Fruit fly (Drosophila melanogaster): Measurements from ENCODE around the gene shi.
A peak's percentile ranks its signal among the peaks of the same experiment; 100 is the strongest.

The shi gene

dm6 chrX:15859387-15859786 is 32.5 kb upstream of the shi start, which contains the start of gene AlkB:
Gene AlkB (minus strand): TSS chrX:15859487.
- no peak for TF ChIP-seq D1 (tag; optimal IDR thresholded peaks at IDR 0.05)
- TF ChIP-seq CG8159 (tag; optimal IDR thresholded peaks at IDR 0.05), result no peak
- TF ChIP-seq fd96Ca (GFP tag; IDR thresholded peaks at IDR 0.05), result no peak
- TF ChIP-seq Pif1A (GFP tag; optimal IDR thresholded peaks at IDR 0.05), result no peak
- no peak for TF ChIP-seq CG17806 (tag; optimal IDR thresholded peaks at IDR 0.05)
- no peak for TF ChIP-seq CG12605 (GFP tag; IDR thresholded peaks at IDR 0.05)
- no peak for TF ChIP-seq CG32121 (GFP tag; IDR thresholded peaks at IDR 0.05)
- no peak for TF ChIP-seq Snoo (tag; optimal IDR thresholded peaks at IDR 0.05)
- no peak for TF ChIP-seq Ets98B (GFP tag; IDR thresholded peaks at IDR 0.05)
- TF ChIP-seq CG9948 (tag; optimal IDR thresholded peaks at IDR 0.05), result no peak

DNA sequence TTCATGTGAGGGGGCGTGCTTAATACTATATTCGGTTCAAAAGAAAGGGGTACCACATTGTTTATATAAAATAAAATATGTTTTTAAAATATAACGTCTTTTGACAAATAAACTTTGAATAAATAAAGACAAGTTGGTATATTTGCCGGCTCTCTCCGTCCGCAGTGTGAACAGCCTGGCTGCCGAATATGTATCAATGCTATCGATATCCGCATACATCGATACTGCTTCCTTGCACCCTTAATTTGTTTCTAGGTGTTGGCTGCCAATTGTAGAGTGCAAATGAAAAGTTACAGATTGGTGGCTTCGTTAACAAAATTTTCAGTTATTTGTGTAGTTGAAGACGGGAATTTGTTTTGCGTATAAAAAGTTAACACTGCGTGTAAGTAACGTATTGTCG is 32.0 kb upstream of the shi start, which contains the start of gene Gbeta13F:
TSS of gene Gbeta13F (plus strand) at position 247 of the 400 bp plus-strand sequence.
- TF ChIP-seq CG4496 (GFP tag; IDR thresholded peaks at IDR 0.05), result peak; percentile 33; the same call in 2 of the 3 replicates
- no peak for TF ChIP-seq CG10348 (GFP tag; IDR thresholded peaks at IDR 0.05)
- TF ChIP-seq CG13204 (GFP tag; optimal IDR thresholded peaks at IDR 0.05), result no peak
- no peak for TF ChIP-seq CG32121 (GFP tag; IDR thresholded peaks at IDR 0.05)
- TF ChIP-seq CG14655 (GFP tag; optimal IDR thresholded peaks at IDR 0.05), result no peak

DNA sequence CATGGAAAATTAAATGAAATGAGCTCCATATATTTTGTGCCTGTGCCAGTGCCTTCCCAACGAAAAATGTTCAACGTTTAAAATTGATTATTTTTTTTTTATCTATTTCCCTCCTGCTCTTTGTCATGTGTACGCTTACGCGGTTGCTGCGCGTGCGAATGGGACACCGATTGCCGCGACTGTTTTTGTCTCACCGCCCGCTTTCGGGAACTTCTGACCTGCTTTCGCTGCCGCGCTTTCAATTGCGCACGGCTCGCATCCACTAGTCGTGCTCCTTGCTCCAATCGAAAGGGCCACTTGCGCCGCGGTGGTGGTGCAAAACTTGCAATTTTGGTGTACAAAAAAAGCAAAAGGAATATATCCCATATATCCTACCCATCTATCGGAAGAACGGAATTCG is 31.4 kb upstream of the shi start:
- peak; percentile 28 for TF ChIP-seq Snoo (tag; optimal IDR thresholded peaks at IDR 0.05)
- no peak for TF ChIP-seq CG10348 (GFP tag; IDR thresholded peaks at IDR 0.05)
- TF ChIP-seq CG4496 (GFP tag; IDR thresholded peaks at IDR 0.05), result peak; percentile 84
- peak; percentile 76 for TF ChIP-seq CG32121 (GFP tag; IDR thresholded peaks at IDR 0.05)
- peak; percentile 24 for TF ChIP-seq CG9948 (tag; optimal IDR thresholded peaks at IDR 0.05)
- no peak for TF ChIP-seq D1 (tag; optimal IDR thresholded peaks at IDR 0.05)
- peak; percentile 52 for TF ChIP-seq CG8159 (tag; optimal IDR thresholded peaks at IDR 0.05)
- peak; percentile 59 for TF ChIP-seq CG13204 (GFP tag; optimal IDR thresholded peaks at IDR 0.05)
- TF ChIP-seq Ets98B (GFP tag; IDR thresholded peaks at IDR 0.05), result peak; percentile 75
- peak; percentile 51 for TF ChIP-seq Pif1A (GFP tag; optimal IDR thresholded peaks at IDR 0.05)
- peak; percentile 64 for TF ChIP-seq Pif1B (GFP tag; optimal IDR thresholded peaks at IDR 0.05)
- TF ChIP-seq CG14655 (GFP tag; optimal IDR thresholded peaks at IDR 0.05), result peak; percentile 63
- TF ChIP-seq fd96Ca (GFP tag; IDR thresholded peaks at IDR 0.05), result no peak
- TF ChIP-seq CG34367 (tag; optimal IDR thresholded peaks at IDR 0.05), result peak; percentile 60
- peak; percentile 27 for TF ChIP-seq CG17806 (tag; optimal IDR thresholded peaks at IDR 0.05)
- peak; percentile 45 for TF ChIP-seq EcR (GFP tag; optimal IDR thresholded peaks at IDR 0.05)
- peak; percentile 24 for TF ChIP-seq CG8301 (tag; optimal IDR thresholded peaks at IDR 0.05)
- TF ChIP-seq gl (tag; optimal IDR thresholded peaks at IDR 0.05), result peak; percentile 49
- TF ChIP-seq CG15710 (tag; optimal IDR thresholded peaks at IDR 0.05), result peak; percentile 58
- TF ChIP-seq CG12605 (GFP tag; IDR thresholded peaks at IDR 0.05), result peak; percentile 31; the same call in 1 of the 2 replicates
- TF ChIP-seq rn (GFP tag; IDR thresholded peaks at IDR 0.05), result 0 out of 2 replicates have a peak, but pooled peaks have one; percentile 42

- no peak for TF ChIP-seq CG8159 (tag; optimal IDR thresholded peaks at IDR 0.05)
- no peak for TF ChIP-seq D1 (tag; optimal IDR thresholded peaks at IDR 0.05)
- no peak for TF ChIP-seq EcR (GFP tag; optimal IDR thresholded peaks at IDR 0.05)
Measured at dm6 chrX:15866032-15866431, 25.9 kb upstream of the shi start.

DNA sequence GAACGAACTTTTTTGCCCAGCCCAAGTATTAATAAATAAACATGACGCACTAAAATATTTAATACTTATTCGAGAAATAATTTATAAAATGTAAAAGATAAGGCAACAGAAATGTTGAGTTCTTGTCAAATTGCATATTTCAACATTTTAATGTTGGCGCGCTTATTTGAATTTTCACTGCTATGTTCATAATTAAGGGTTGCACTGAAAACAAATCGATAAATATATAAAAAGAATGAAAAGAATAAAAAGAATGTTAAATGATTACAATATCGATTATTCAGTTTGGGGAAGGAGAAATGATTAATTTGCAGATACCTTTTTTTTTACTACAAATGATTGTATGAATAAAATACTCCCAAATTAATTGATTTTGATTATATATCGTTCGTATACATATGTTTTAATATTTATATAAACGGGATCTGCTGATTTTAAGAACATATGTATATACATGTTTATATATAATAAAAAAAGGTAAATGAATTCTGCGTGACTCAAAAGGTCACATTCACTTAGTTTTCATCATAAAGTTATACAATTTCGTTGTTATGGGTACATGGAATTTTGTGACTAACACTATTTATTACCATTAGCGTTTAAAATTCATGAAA is 25.0 kb upstream of the shi start:
- TF ChIP-seq CG34367 (tag; optimal IDR thresholded peaks at IDR 0.05) (no peak), CG32121 (GFP tag; IDR thresholded peaks at IDR 0.05) (no peak), CG17806 (tag; optimal IDR thresholded peaks at IDR 0.05) (no peak), Snoo (tag; optimal IDR thresholded peaks at IDR 0.05) (no peak), Pif1B (GFP tag; optimal IDR thresholded peaks at IDR 0.05) (no peak), CG10348 (GFP tag; IDR thresholded peaks at IDR 0.05) (no peak), Ets98B (GFP tag; IDR thresholded peaks at IDR 0.05) (no peak), CG8301 (tag; optimal IDR thresholded peaks at IDR 0.05) (no peak), rn (GFP tag; IDR thresholded peaks at IDR 0.05) (no peak), CG15710 (tag; optimal IDR thresholded peaks at IDR 0.05) (no peak), CG9948 (tag; optimal IDR thresholded peaks at IDR 0.05) (no peak), CG12605 (GFP tag; IDR thresholded peaks at IDR 0.05) (no peak), CG13204 (GFP tag; optimal IDR thresholded peaks at IDR 0.05) (no peak), CG4496 (GFP tag; IDR thresholded peaks at IDR 0.05) (no peak), Pif1A (GFP tag; optimal IDR thresholded peaks at IDR 0.05) (no peak)

DNA sequence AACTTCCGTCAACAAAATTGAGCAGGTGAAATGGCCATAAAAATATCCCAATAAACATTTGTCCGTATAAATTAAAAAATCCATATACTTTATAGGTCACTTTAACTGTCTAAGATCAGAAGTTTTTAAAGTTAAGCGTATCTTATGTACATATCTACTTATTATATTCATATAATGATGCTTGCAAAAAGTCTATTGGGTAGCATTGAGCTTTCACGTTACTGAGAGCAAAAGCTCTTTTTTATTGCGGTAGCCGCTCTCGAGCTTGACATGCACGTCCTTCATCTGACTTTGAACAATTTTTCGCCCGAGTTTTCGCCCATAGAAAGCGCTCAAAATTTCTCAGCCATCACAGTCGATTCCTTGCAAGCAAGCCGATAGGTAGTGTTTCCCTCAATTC is 24.1 kb upstream of the shi start, which contains the start of gene Gapdh2:
TSS of gene Gapdh2 (plus strand) at position 283 of the 400 bp plus-strand sequence.
- TF ChIP-seq EcR (GFP tag; optimal IDR thresholded peaks at IDR 0.05) (peak; percentile 85), Ets98B (GFP tag; IDR thresholded peaks at IDR 0.05) (peak; percentile 100), D1 (tag; optimal IDR thresholded peaks at IDR 0.05) (peak; percentile 100), CG12605 (GFP tag; IDR thresholded peaks at IDR 0.05) (peak; percentile 100), Pif1B (GFP tag; optimal IDR thresholded peaks at IDR 0.05) (peak; percentile 100), CG13204 (GFP tag; optimal IDR thresholded peaks at IDR 0.05) (peak; percentile 98), CG4496 (GFP tag; IDR thresholded peaks at IDR 0.05) (peak; percentile 100), CG8301 (tag; optimal IDR thresholded peaks at IDR 0.05) (peak; percentile 99), CG8159 (tag; optimal IDR thresholded peaks at IDR 0.05) (peak; percentile 100), fd96Ca (GFP tag; IDR thresholded peaks at IDR 0.05) (no peak), Snoo (tag; optimal IDR thresholded peaks at IDR 0.05) (peak; percentile 99), CG14655 (GFP tag; optimal IDR thresholded peaks at IDR 0.05) (peak; percentile 99), CG15710 (tag; optimal IDR thresholded peaks at IDR 0.05) (peak; percentile 100), CG9948 (tag; optimal IDR thresholded peaks at IDR 0.05) (peak; percentile 99), rn (GFP tag; IDR thresholded peaks at IDR 0.05) (peak; percentile 97), Pif1A (GFP tag; optimal IDR thresholded peaks at IDR 0.05) (peak; percentile 99), CG10348 (GFP tag; IDR thresholded peaks at IDR 0.05) (no peak; the same call in 1 of the 2 replicates), CG32121 (GFP tag; IDR thresholded peaks at IDR 0.05) (peak; percentile 100), CG34367 (tag; optimal IDR thresholded peaks at IDR 0.05) (peak; percentile 99), gl (tag; optimal IDR thresholded peaks at IDR 0.05) (peak; percentile 98), CG17806 (tag; optimal IDR thresholded peaks at IDR 0.05) (peak; percentile 100)

Measured in whole organism, pupa.